Worm (Caenorhabditis elegans) whole organism, early embryonic: Measurements from ENCODE around the gene nspd-4.
"Not testable (repeated sequence)": the region's sequence is repeated elsewhere in the genome, so short reads cannot be mapped to it uniquely, and the experiment has no call there.

Experiments used
- B0310.2 ChIP-seq: sonication (generic microtip); optimal IDR thresholded peaks from 2 replicates; lab custom pipeline; 2016; ENCODE audit warnings: mild to moderate bottlenecking, missing genetic modification characterization, missing compliant biosample characterization
- F13C5.2 ChIP-seq: sonication (generic microtip); optimal IDR thresholded peaks from 2 replicates; lab custom pipeline; 2017; ENCODE audit warnings: mild to moderate bottlenecking, missing genetic modification characterization, inconsistent platforms, missing compliant biosample characterization
- aly-1 ChIP-seq: sonication (generic microtip); optimal IDR thresholded peaks from 2 replicates; lab custom pipeline; 2016; ENCODE audit warnings: missing genetic modification characterization, missing compliant biosample characterization
- ama-1 ChIP-seq: fragments of 150-350 bp; optimal IDR thresholded peaks from 2 replicates; lab custom pipeline; 2014
- ceh-13 ChIP-seq: fragments of 200-800 bp; sonication (Bioruptor generic); optimal IDR thresholded peaks from 2 replicates; lab custom pipeline; 2018; ENCODE audit warnings: mild to moderate bottlenecking, missing genetic modification characterization, missing compliant biosample characterization
- ceh-36 ChIP-seq: sonication (generic microtip); optimal IDR thresholded peaks from 2 replicates; lab custom pipeline; 2016; ENCODE audit warnings: missing genetic modification characterization, inconsistent platforms, missing compliant biosample characterization
- ets-7 ChIP-seq: sonication (generic microtip); optimal IDR thresholded peaks from 2 replicates; lab custom pipeline; 2016; ENCODE audit warnings: missing genotype, missing genetic modification characterization, missing compliant biosample characterization
- flt-1 ChIP-seq: fragments of 200-800 bp; sonication (Bioruptor generic); IDR thresholded peaks from 2 replicates; pipeline ENCODE4 v1.3.6; 2022; ENCODE audit warnings: missing genetic modification characterization, missing compliant biosample characterization
- hmbx-1 ChIP-seq: sonication (generic microtip); optimal IDR thresholded peaks from 2 replicates; lab custom pipeline; 2016; ENCODE audit warnings: mild to moderate bottlenecking, missing genetic modification characterization, missing compliant biosample characterization
- hmg-4 ChIP-seq: fragments of 200-800 bp; sonication (Bioruptor generic); optimal IDR thresholded peaks from 2 replicates; lab custom pipeline; 2018; ENCODE audit warnings: mild to moderate bottlenecking, missing genetic modification characterization, missing compliant biosample characterization
- hnd-1 ChIP-seq: sonication (generic microtip); optimal IDR thresholded peaks from 2 replicates; lab custom pipeline; 2016; ENCODE audit warnings: missing genetic modification characterization, missing compliant biosample characterization
- pes-1 ChIP-seq: fragments of 200-800 bp; sonication (Bioruptor generic); IDR thresholded peaks from 2 replicates; pipeline ENCODE4 v1.3.6; 2022; ENCODE audit warnings: missing genetic modification reagents, missing genetic modification characterization, missing compliant biosample characterization
- scrt-1 ChIP-seq: fragments of 200-800 bp; sonication (Bioruptor generic); IDR thresholded peaks from 2 replicates; pipeline ENCODE4 v1.3.6; 2022; ENCODE audit warnings: missing genetic modification characterization, missing compliant biosample characterization
- sea-1 ChIP-seq: fragments of 200-800 bp; sonication (Bioruptor generic); conservative IDR thresholded peaks from 2 replicates; pipeline ENCODE4 v1.3.6; 2022; ENCODE audit warnings: missing genetic modification characterization, missing compliant biosample characterization
- tbx-11 ChIP-seq: fragments of 200-800 bp; sonication (Bioruptor generic); IDR thresholded peaks from 2 replicates; pipeline ENCODE4 v1.3.6; 2022; ENCODE audit warnings: missing genetic modification characterization, missing compliant biosample characterization
- tbx-37 ChIP-seq: fragments of 200-800 bp; sonication (Bioruptor generic); conservative IDR thresholded peaks from 2 replicates; pipeline ENCODE4 v1.3.6; 2022; ENCODE audit warnings: missing genetic modification reagents, missing genetic modification characterization, missing compliant biosample characterization
- tra-4 ChIP-seq: sonication (generic microtip); optimal IDR thresholded peaks from 2 replicates; lab custom pipeline; 2017; ENCODE audit warnings: missing genetic modification characterization, missing compliant biosample characterization

Gene nspd-4

DNA sequence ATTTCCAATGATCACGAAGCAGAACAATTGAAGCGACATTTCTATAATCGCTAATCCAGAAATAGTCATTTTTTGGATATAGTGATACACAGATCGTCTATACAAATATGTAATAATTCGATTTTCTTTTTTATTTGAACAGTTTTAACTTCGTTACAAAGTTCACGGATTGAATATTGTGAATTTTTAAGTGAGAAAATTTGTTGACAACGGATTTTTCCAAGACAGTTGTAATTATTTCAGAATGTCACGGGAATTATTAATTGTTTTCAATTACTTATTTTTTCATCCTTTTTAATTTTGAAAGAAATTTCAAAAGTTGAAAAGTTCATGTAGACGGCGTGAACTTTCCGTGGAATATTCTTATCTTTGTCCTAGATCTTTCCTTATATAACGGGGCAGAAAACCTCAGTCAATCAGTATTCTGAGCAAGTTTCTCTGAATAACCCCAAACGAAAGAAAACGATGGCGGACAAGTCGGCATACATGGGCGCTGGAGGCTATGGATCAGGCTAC is at the start of gene nspd-4, which contains the start of gene T23B7.2:
Gene nspd-4, plus strand, starts transcription at position 466 of the 516 bp plus-strand sequence.
Gene T23B7.2, minus strand, starts transcription at position 101 of the 516 bp plus-strand sequence.
- not testable (repeated sequence) for TF ChIP-seq ama-1; sea-1 (GFP tag; lab: Robert Waterston, UW); flt-1 (GFP tag; lab: Robert Waterston, UW)

DNA sequence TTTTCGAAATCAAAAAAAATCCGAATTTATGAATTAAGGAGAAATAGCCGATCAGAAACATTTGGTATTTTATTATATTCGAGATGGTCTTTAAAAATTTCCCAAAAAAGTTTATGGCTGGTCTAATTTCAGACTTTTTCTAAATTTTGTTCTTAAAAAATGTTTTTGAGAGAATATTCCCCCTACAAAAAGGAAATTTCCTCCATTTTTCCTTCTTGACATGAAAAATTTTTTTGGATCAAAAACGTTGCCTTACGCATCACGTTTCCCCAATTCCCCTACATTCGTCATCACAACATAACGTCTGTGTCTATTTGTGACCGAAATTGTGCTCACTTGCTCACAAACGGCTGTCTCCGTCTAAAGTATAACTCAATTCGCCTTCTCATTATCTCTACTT is 49.1 kb upstream of the nspd-4 start:
- no peak for TF ChIP-seq sea-1 (GFP tag; lab: Robert Waterston, UW)
- no peak for TF ChIP-seq hnd-1 (tag; lab: Kevin White, UChicago)
- TF ChIP-seq ets-7 (tag; lab: Kevin White, UChicago) = no peak
- TF ChIP-seq flt-1 (GFP tag; lab: Robert Waterston, UW) = no peak
- TF ChIP-seq tbx-11 (GFP tag; lab: Robert Waterston, UW) = no peak
- no peak for TF ChIP-seq scrt-1 (GFP tag; lab: Robert Waterston, UW)
- TF ChIP-seq hmbx-1 (tag; lab: Kevin White, UChicago) = no peak
- no peak for TF ChIP-seq aly-1
- TF ChIP-seq B0310.2 = no peak
- TF ChIP-seq F13C5.2 (tag; lab: Kevin White, UChicago) = no peak
- no peak for TF ChIP-seq ceh-36
- TF ChIP-seq tbx-37 = no peak
- no peak for TF ChIP-seq pes-1 (GFP tag; lab: Robert Waterston, UW)
- TF ChIP-seq ama-1 = no peak

DNA sequence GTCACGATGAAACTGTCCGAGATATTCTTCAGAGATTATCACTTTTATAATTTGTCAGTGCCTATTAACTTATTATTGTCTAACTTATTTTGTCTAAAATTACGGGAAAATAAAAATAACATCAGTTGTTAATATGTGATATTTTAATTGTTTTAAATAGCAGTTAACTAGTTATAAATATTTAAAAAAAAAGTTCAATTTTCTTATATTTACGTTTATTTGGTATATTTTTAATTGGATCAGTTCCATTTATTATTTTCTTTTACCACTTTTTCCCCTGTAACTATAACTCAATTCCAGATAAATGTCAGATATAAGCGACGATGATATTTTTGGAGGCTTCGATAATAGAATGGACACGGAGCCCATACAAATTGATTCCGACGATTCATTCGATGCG is 46.9 kb upstream of the nspd-4 start, which contains the start of gene C33F10.4:
Gene C33F10.4, plus strand, starts transcription at position 301 of the 400 bp plus-strand sequence.
- TF ChIP-seq scrt-1 (GFP tag; lab: Robert Waterston, UW) = no peak
- TF ChIP-seq hnd-1 (tag; lab: Kevin White, UChicago) = no peak
- no peak for TF ChIP-seq B0310.2
- TF ChIP-seq tbx-11 (GFP tag; lab: Robert Waterston, UW) = no peak
- TF ChIP-seq ets-7 (tag; lab: Kevin White, UChicago) = no peak
- TF ChIP-seq aly-1 = no peak
- TF ChIP-seq tra-4 (tag; lab: Kevin White, UChicago) = no peak
- TF ChIP-seq F13C5.2 (tag; lab: Kevin White, UChicago) = no peak
- no peak for TF ChIP-seq flt-1 (GFP tag; lab: Robert Waterston, UW)
- TF ChIP-seq tbx-37 = no peak

DNA sequence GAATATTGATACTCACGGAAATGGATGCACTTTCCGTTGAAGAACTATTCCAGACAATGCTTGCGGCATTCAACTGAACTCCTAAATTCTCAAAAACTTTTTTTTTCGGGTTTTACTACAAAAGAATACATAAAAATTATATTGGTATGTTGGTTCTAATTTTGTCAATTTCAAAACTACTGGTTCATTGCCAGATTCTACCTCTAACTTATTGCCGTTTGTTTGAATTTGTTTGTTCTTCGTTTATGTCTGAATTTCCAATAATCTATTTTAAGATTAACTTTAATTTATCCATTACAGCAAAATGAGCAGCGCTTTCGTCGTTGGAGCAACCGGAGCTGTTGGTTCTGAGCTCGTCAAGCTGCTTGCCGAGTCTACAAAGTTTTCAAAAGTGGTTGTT is 45.3 kb upstream of the nspd-4 start, which contains the start of gene C33F10.14:
Gene C33F10.14, plus strand, starts transcription at position 301 of the 400 bp plus-strand sequence.
- TF ChIP-seq pes-1 (GFP tag; lab: Robert Waterston, UW) = no peak

DNA sequence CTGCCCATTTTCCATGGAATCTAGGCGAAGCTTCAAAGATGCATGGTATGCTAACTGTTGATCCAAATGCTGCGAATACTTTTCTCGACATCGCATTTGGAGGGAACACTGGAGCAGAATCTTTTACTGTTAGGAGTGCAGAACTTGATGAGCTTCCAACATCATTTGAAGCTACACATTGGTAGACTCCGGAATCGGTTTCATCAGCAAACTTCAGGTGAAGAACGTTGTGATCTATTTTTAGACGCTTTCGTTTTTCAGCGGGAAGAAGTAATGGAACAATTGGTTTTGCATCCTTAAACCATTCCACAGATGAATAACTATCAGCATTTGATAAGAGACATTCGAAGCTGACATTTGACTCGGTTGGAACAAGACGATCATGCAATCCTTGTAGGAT is 41.9 kb upstream of the nspd-4 start:
- no peak for TF ChIP-seq ets-7 (tag; lab: Kevin White, UChicago)
- TF ChIP-seq tbx-37 = no peak
- TF ChIP-seq ama-1 = no peak
- TF ChIP-seq hmbx-1 (tag; lab: Kevin White, UChicago) = no peak
- TF ChIP-seq ceh-13 (GFP tag; lab: Kevin White, UChicago) = no peak
- TF ChIP-seq hmg-4 (GFP tag; lab: Kevin White, UChicago) = no peak
- no peak for TF ChIP-seq F13C5.2 (tag; lab: Kevin White, UChicago)
- TF ChIP-seq pes-1 (GFP tag; lab: Robert Waterston, UW) = no peak
- TF ChIP-seq scrt-1 (GFP tag; lab: Robert Waterston, UW) = no peak
- no peak for TF ChIP-seq flt-1 (GFP tag; lab: Robert Waterston, UW)
- no peak for TF ChIP-seq aly-1
- TF ChIP-seq ceh-36 = no peak
- no peak for TF ChIP-seq sea-1 (GFP tag; lab: Robert Waterston, UW)
- no peak for TF ChIP-seq tbx-11 (GFP tag; lab: Robert Waterston, UW)
- no peak for TF ChIP-seq tra-4 (tag; lab: Kevin White, UChicago)
- no peak for TF ChIP-seq hnd-1 (tag; lab: Kevin White, UChicago)
- no peak for TF ChIP-seq B0310.2

DNA sequence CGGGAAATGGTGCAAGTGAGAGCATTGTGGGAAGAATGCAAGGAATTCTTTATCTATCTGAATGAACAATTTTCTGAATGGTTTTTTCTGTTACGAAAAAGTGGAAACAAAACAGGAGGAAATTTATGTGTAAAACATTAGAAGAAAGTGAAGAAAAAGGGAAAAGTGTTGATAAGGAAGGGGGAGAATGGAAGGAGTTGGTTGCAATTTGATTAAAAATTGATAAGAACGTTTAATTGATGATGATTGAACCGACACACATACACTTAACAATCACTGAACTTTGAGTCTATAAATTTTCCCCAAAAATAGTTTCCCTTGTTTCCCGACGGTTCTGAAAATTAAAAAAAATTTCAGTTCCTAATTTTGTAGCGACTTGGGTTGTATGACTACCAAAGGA is 39.5 kb upstream of the nspd-4 start:
- no peak for TF ChIP-seq tbx-37
- no peak for TF ChIP-seq hmbx-1 (tag; lab: Kevin White, UChicago)
- no peak for TF ChIP-seq hmg-4 (GFP tag; lab: Kevin White, UChicago)

DNA sequence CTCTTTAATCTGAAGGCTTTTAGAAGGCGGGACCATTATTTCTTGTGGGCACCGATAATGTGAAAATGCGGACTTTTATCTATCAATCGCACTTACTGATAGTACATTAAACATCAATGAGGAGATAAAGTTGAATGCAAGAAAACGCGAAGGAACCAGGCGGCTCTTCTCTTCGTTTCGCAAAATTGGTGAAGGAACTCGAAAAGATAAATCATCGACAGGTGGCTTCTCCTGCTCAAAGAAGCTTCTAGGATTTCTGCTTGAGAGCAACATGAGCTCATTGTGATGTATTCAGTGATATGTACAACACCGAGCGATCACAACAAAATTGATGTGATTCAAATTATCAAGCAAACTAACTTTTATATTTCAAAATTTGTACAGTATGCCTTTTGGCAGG is 36.6 kb upstream of the nspd-4 start:
- TF ChIP-seq ets-7 (tag; lab: Kevin White, UChicago) (no peak), ceh-13 (GFP tag; lab: Kevin White, UChicago) (no peak), tbx-37 (no peak), hmbx-1 (tag; lab: Kevin White, UChicago) (no peak), F13C5.2 (tag; lab: Kevin White, UChicago) (no peak), tra-4 (tag; lab: Kevin White, UChicago) (no peak), hnd-1 (tag; lab: Kevin White, UChicago) (no peak), tbx-11 (GFP tag; lab: Robert Waterston, UW) (no peak), aly-1 (no peak), B0310.2 (no peak), ama-1 (no peak)

DNA sequence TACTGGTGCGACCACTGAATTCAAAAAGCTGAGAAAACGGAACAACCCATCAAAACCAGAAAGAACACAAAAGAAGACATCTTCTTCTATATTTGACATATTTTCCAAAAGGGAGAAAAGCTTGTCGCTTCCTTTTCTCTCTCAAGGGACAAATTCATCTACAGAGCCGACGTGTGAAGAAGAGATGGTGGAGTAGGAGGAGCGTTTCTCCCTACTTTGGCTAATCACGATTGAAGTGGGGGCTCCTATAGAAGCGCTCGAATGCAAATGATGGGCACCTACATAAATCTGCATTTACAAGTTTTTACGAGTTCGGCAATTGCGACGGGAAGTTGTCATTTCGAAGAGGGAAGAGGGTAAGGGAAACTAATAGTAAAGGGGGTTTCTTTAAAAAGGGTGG is 36.1 kb upstream of the nspd-4 start:
- TF ChIP-seq sea-1 (GFP tag; lab: Robert Waterston, UW) (no peak), pes-1 (GFP tag; lab: Robert Waterston, UW) (no peak), hmg-4 (GFP tag; lab: Kevin White, UChicago) (no peak), tra-4 (tag; lab: Kevin White, UChicago) (no peak), ceh-36 (no peak), hmbx-1 (tag; lab: Kevin White, UChicago) (no peak), tbx-11 (GFP tag; lab: Robert Waterston, UW) (no peak), ets-7 (tag; lab: Kevin White, UChicago) (no peak), tbx-37 (no peak), F13C5.2 (tag; lab: Kevin White, UChicago) (no peak), hnd-1 (tag; lab: Kevin White, UChicago) (no peak), scrt-1 (GFP tag; lab: Robert Waterston, UW) (no peak), B0310.2 (no peak), ama-1 (no peak)
